Fruit fly (Drosophila melanogaster) whole organism, wandering third instar larva: ENCODE results near the gene Btk.
A peak's percentile ranks its signal among the peaks of the same experiment; 100 is the strongest.

Experiments
- Abd-B ChIP-seq: fragments of >200 bp; optimal IDR thresholded peaks from 2 replicates; lab custom pipeline; 2017; ENCODE audit warnings: missing biosample characterization, missing genetic modification characterization
- CG32264 ChIP-seq: fragments of 200-800 bp; sonication (Bioruptor generic); optimal IDR thresholded peaks from 2 replicates; lab custom pipeline; 2016; ENCODE audit warnings: missing biosample characterization, missing genetic modification characterization
- CrebA ChIP-seq: fragments of 200-800 bp; sonication (Bioruptor generic); optimal IDR thresholded peaks from 2 replicates; lab custom pipeline; 2016; ENCODE audit warnings: missing biosample characterization, mild to moderate bottlenecking, missing genetic modification characterization, borderline replicate concordance
- Dfd ChIP-seq: fragments of >200 bp; optimal IDR thresholded peaks from 2 replicates; lab custom pipeline; 2017; ENCODE audit warnings: missing biosample characterization, missing genetic modification characterization
- Dif ChIP-seq: fragments of 200-275, 200-300 bp; sonication (Bioruptor generic); optimal IDR thresholded peaks from 2 replicates; lab custom pipeline; 2018; ENCODE audit warnings: missing biosample characterization, missing genetic modification characterization; ENCODE audit not compliant: partially characterized antibody
- GATAd ChIP-seq: sonication (Bioruptor generic); optimal IDR thresholded peaks from 2 replicates; lab custom pipeline; 2016; ENCODE audit warnings: missing biosample characterization, missing genetic modification characterization
- HLH106 ChIP-seq: fragments of 200-800 bp; optimal IDR thresholded peaks from 3 replicates; lab custom pipeline; 2019; ENCODE audit warnings: missing biosample characterization, mild to moderate bottlenecking, missing genetic modification characterization, moderate library complexity
- Hnf4 ChIP-seq: fragments of 200-800 bp; sonication (Bioruptor generic); optimal IDR thresholded peaks from 2 replicates; lab custom pipeline; 2016; ENCODE audit warnings: missing biosample characterization, mild to moderate bottlenecking, missing genetic modification characterization
- Hr78 ChIP-seq: fragments of >200 bp; optimal IDR thresholded peaks from 2 replicates; lab custom pipeline; 2017; ENCODE audit warnings: missing biosample characterization, missing genetic modification characterization
- Hr83 ChIP-seq: fragments of 200-300 bp; sonication (Bioruptor generic); optimal IDR thresholded peaks from 2 replicates; lab custom pipeline; 2016; ENCODE audit warnings: missing biosample characterization, mild to moderate bottlenecking, missing genetic modification characterization, moderate library complexity; ENCODE audit not compliant: poor library complexity, severe bottlenecking
- Jra ChIP-seq: sonication (Bioruptor generic); optimal IDR thresholded peaks from 2 replicates; lab custom pipeline; 2016; ENCODE audit warnings: missing biosample characterization, missing genetic modification characterization
- Mio ChIP-seq: sonication (Bioruptor generic); optimal IDR thresholded peaks from 2 replicates; lab custom pipeline; 2016; ENCODE audit warnings: missing biosample characterization, missing genetic modification characterization
- Myc ChIP-seq: fragments of >200 bp; optimal IDR thresholded peaks from 2 replicates; lab custom pipeline; 2017
- N ChIP-seq: fragments of >200 bp; optimal IDR thresholded peaks from 2 replicates; lab custom pipeline; 2018; ENCODE audit warnings: missing biosample characterization, missing external identifiers, missing genetic modification characterization
- OdsH ChIP-seq: fragments of 200-800 bp; sonication (Bioruptor generic); optimal IDR thresholded peaks from 2 replicates; lab custom pipeline; 2016; ENCODE audit warnings: missing biosample characterization, mild to moderate bottlenecking, missing genetic modification characterization
- Rel ChIP-seq, 2 experiments: fragments of 200-800 bp; sonication (Bioruptor generic) in 1 of 2; optimal IDR thresholded peaks; 2 replicates in 1 of 2; 3 replicates in 1 of 2; lab custom pipeline; 2016 to 2019; ENCODE audit warnings: mild to moderate bottlenecking in 2 of 2, missing biosample characterization in 2 of 2, missing genetic modification characterization in 2 of 2, moderate library complexity in 1 of 2
- Sp1 ChIP-seq: fragments of 200-800 bp; sonication (Bioruptor generic); optimal IDR thresholded peaks from 3 replicates; lab custom pipeline; 2019; ENCODE audit warnings: missing biosample characterization, mild to moderate bottlenecking, missing genetic modification characterization, moderate library complexity
- Vsx2 ChIP-seq: fragments of 200-300, 225-300 bp; sonication (Bioruptor generic); optimal IDR thresholded peaks from 2 replicates; lab custom pipeline; 2018; ENCODE audit warnings: missing biosample characterization, missing genetic modification characterization; ENCODE audit not compliant: partially characterized antibody
- br ChIP-seq: fragments of 200-800 bp; sonication (Bioruptor generic); optimal IDR thresholded peaks from 2 replicates; lab custom pipeline; 2016; ENCODE audit warnings: missing biosample characterization, missing genetic modification characterization
- brk ChIP-seq: fragments of 200-800 bp; sonication (Bioruptor generic); optimal IDR thresholded peaks from 2 replicates; lab custom pipeline; 2016; ENCODE audit warnings: missing biosample characterization, mild to moderate bottlenecking, missing genetic modification characterization
- dl ChIP-seq, 2 experiments: fragments of 175-275, 200-275 bp in 1 of 2; fragments of 200-275 bp in 1 of 2; sonication (Bioruptor generic); optimal IDR thresholded peaks; lab custom pipeline; 2018; ENCODE audit warnings: mild to moderate bottlenecking in 2 of 2, missing biosample characterization in 2 of 2, missing genetic modification characterization in 2 of 2, moderate library complexity in 2 of 2; ENCODE audit not compliant: partially characterized antibody in 2 of 2, insufficient read depth in 1 of 2
- dmrt93B ChIP-seq: fragments of 200-800 bp; sonication (Bioruptor generic); optimal IDR thresholded peaks from 2 replicates; lab custom pipeline; 2018; ENCODE audit warnings: missing biosample characterization, mild to moderate bottlenecking, missing genetic modification characterization
- dsf ChIP-seq: sonication (Bioruptor generic); optimal IDR thresholded peaks from 2 replicates; lab custom pipeline; 2016; ENCODE audit warnings: missing biosample characterization, missing genetic modification characterization, borderline replicate concordance
- ey ChIP-seq: fragments of 200-800 bp; sonication (Bioruptor generic); optimal IDR thresholded peaks from 2 replicates; lab custom pipeline; 2016; ENCODE audit warnings: missing biosample characterization, missing genetic modification characterization
- foxo ChIP-seq, 2 experiments: fragments of 200-800 bp; sonication (Bioruptor generic); optimal IDR thresholded peaks; 2 replicates in 1 of 2; 3 replicates in 1 of 2; lab custom pipeline; 2016 to 2017; ENCODE audit warnings: missing biosample characterization in 2 of 2, missing genetic modification characterization in 2 of 2
- fru ChIP-seq: fragments of 200-800 bp; sonication (Bioruptor generic); optimal IDR thresholded peaks from 3 replicates; lab custom pipeline; 2016; ENCODE audit warnings: missing biosample characterization, mild to moderate bottlenecking, missing genetic modification characterization
- h ChIP-seq: fragments of 200-800 bp; sonication (Bioruptor generic); optimal IDR thresholded peaks from 3 replicates; lab custom pipeline; 2016; ENCODE audit warnings: missing biosample characterization, mild to moderate bottlenecking, missing genetic modification characterization
- jim ChIP-seq: fragments of 175-275, 200-325 bp; sonication (Bioruptor generic); optimal IDR thresholded peaks from 2 replicates; lab custom pipeline; 2016; ENCODE audit warnings: missing biosample characterization, mild to moderate bottlenecking, missing genetic modification characterization
- lola ChIP-seq: fragments of >200 bp; optimal IDR thresholded peaks from 2 replicates; lab custom pipeline; 2017; ENCODE audit warnings: missing biosample characterization, missing genetic modification characterization
- pan ChIP-seq: fragments of >200 bp; optimal IDR thresholded peaks from 2 replicates; lab custom pipeline; 2017
- psq ChIP-seq: fragments of 200-800 bp; sonication (Bioruptor generic); optimal IDR thresholded peaks from 3 replicates; lab custom pipeline; 2017; ENCODE audit warnings: missing biosample characterization, mild to moderate bottlenecking, missing genetic modification characterization, moderate library complexity
- rgr ChIP-seq: fragments of 200-800 bp; sonication (Bioruptor generic); optimal IDR thresholded peaks from 3 replicates; lab custom pipeline; 2016; ENCODE audit warnings: missing biosample characterization, mild to moderate bottlenecking, missing genetic modification characterization
- sage ChIP-seq: fragments of 200-800 bp; sonication (Bioruptor generic); optimal IDR thresholded peaks from 2 replicates; lab custom pipeline; 2016; ENCODE audit warnings: missing biosample characterization, mild to moderate bottlenecking, missing genetic modification characterization
- sv ChIP-seq: fragments of 200-800 bp; sonication (Bioruptor generic); optimal IDR thresholded peaks from 3 replicates; lab custom pipeline; 2016; ENCODE audit warnings: missing biosample characterization, missing genetic modification characterization
- tai ChIP-seq: sonication (Bioruptor generic); optimal IDR thresholded peaks from 2 replicates; lab custom pipeline; 2016; ENCODE audit warnings: missing biosample characterization, missing genetic modification characterization
- usp ChIP-seq: fragments of >200 bp; optimal IDR thresholded peaks from 2 replicates; lab custom pipeline; 2017; ENCODE audit warnings: missing biosample characterization, missing genetic modification characterization
- woc ChIP-seq: sonication (Bioruptor generic); optimal IDR thresholded peaks from 2 replicates; lab custom pipeline; 2016; ENCODE audit warnings: missing biosample characterization, mild to moderate bottlenecking, missing genetic modification characterization

Btk gene

DNA sequence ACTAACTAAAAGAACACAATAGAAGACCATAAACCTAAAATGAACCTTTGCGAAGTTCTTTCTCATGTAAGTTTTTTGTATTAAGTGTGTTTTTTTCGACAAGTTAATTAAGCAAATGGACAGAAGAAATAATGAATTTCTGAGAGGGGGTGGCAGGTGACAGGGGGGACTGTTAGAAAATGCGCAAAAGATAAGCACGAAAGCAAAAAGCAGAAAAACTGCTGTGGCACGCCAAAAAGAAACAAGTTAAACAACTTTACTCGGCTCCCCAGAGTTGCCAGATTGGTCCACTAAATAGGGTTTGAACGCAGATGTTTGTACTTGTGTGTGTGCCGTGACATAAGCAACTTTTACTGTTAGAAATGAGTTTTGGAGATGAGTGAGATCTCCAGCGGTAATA lies 24.0 kb downstream of the Btk start:
- TF ChIP-seq fru (GFP tag; lab: Kevin White, UChicago) = no peak
- no peak for TF ChIP-seq tai (GFP tag; lab: Kevin White, UChicago)
- TF ChIP-seq GATAd = no peak
- TF ChIP-seq Abd-B (GFP tag; lab: Kevin White, UChicago) = no peak
- no peak for TF ChIP-seq HLH106 (tag; lab: Kevin White, UChicago)
- no peak for TF ChIP-seq Hr78 (GFP tag; lab: Kevin White, UChicago)
- no peak for TF ChIP-seq Myc
- TF ChIP-seq CrebA = no peak
- TF ChIP-seq sage (GFP tag; lab: Kevin White, UChicago) = no peak
- TF ChIP-seq OdsH = no peak
- no peak for TF ChIP-seq Dfd
- no peak for TF ChIP-seq br
- no peak for TF ChIP-seq sv (GFP tag; lab: Kevin White, UChicago)
- no peak for TF ChIP-seq Jra (GFP tag; lab: Kevin White, UChicago)
- TF ChIP-seq h = no peak
- no peak for TF ChIP-seq Mio (GFP tag; lab: Kevin White, UChicago)
- no peak for TF ChIP-seq jim (GFP tag; lab: Kevin White, UChicago)

DNA sequence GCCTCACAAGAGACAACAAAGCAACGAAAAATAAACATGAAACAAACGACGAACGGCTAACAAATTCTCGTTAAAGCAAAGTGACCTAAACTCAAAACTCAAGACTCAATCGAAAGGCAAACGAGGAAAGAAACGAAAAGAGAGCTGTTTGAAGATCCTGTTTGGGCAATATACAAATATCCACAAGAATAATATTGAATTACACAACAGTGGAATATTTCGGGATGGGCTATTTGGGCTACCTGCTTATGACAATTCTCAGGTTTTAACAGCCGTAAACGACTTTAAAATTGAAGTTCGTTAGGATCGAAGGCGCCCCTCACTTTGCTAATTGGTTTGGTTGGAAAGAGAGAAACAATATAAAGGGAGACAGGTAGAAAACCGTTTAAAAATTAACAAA lies 24.6 kb downstream of the Btk start:
- no peak for TF ChIP-seq brk (GFP tag; lab: Kevin White, UChicago)
- TF ChIP-seq Jra (GFP tag; lab: Kevin White, UChicago) = no peak
- no peak for TF ChIP-seq Sp1 (GFP tag; lab: Kevin White, UChicago)
- TF ChIP-seq Dfd = no peak
- no peak for TF ChIP-seq dsf

DNA sequence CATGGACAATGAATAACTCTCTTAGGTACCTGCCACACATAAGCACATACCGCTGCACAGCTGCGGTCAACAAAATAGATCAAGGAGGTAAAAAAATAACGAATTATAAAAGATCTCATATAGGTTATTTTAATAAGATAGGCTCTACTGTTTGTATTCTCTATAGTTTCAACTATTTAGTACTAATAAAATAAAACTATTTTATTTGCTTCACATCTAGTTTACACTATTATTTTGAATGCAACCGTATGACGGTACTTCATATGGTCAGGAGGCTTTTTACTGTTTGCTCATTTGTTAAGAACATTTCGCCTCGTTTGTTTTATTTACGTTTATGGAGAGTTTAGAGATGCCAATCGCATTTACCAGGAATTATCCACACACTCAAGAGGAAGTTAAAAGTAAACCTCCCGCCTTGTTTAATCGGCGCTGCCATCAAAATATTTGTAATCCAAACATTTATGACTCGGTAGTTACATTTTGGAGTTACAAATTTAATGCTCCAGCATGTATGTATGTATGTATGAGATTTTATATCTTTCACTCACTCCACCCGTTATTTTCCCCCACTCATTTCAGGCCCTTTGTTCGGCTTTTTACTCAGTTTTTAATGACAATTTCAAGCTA lies 25.8 kb downstream of the Btk start:
- TF ChIP-seq Mio (GFP tag; lab: Kevin White, UChicago) (no peak), fru (GFP tag; lab: Kevin White, UChicago) (peak; percentile 40), Sp1 (GFP tag; lab: Kevin White, UChicago) (peak; percentile 1), usp (GFP tag; lab: Kevin White, UChicago) (no peak), HLH106 (tag; lab: Kevin White, UChicago) (peak; percentile 33), OdsH (peak; percentile 50), Abd-B (GFP tag; lab: Kevin White, UChicago) (no peak), psq (no peak), Hr83 (no peak), N (no peak), Vsx2 (GFP tag; lab: Kevin White, UChicago) (no peak), jim (GFP tag; lab: Kevin White, UChicago) (no peak), Jra (GFP tag; lab: Kevin White, UChicago) (no peak), foxo (GFP tag; optimal IDR thresholded peaks at IDR 0.05; lab: Kevin White, UChicago) (peak in 1 of 2 experiments; percentile 41), dmrt93B (GFP tag; lab: Kevin White, UChicago) (no peak), Myc (no peak), rgr (GFP tag; lab: Kevin White, UChicago) (peak; percentile 49), brk (GFP tag; lab: Kevin White, UChicago) (no peak), tai (GFP tag; lab: Kevin White, UChicago) (no peak), CG32264 (no peak), GATAd (no peak), woc (no peak), br (no peak), Hnf4 (GFP tag; lab: Kevin White, UChicago) (peak; percentile 15), Dif (GFP tag; lab: Kevin White, UChicago) (no peak), CrebA (no peak), Hr78 (GFP tag; lab: Kevin White, UChicago) (no peak), lola (no peak), h (peak; percentile 14), sv (GFP tag; lab: Kevin White, UChicago) (peak; percentile 54), Rel (GFP tag; optimal IDR thresholded peaks at IDR 0.05; lab: Kevin White, UChicago) (no peak), Rel (tag; optimal IDR thresholded peaks at IDR 0.05; lab: Kevin White, UChicago) (no peak), ey (GFP tag; lab: Kevin White, UChicago) (peak; percentile 42), pan (lab: Kevin White, UChicago) (no peak), dl (GFP tag; optimal IDR thresholded peaks at IDR 0.05; lab: Kevin White, UChicago; ENCODE audit: insufficient read depth in 1 of 2, partially characterized antibody in 2 of 2) (no peak)
- TF ChIP-seq, all 38 proteins: peak for 10
